Worm (Caenorhabditis elegans) whole organism, late embryonic: ENCODE data around the gene F44E5.1.
A peak's percentile ranks its signal among the peaks of the same experiment; 100 is the strongest.

Experiments used
- K02D7.2 ChIP-seq: sonication (generic microtip); optimal IDR thresholded peaks from 2 replicates; lab custom pipeline; 2017; ENCODE audit warnings: mild to moderate bottlenecking, missing genetic modification characterization, missing compliant biosample characterization
- K09A11.1 ChIP-seq: sonication (generic microtip); optimal IDR thresholded peaks from 2 replicates; lab custom pipeline; 2017; ENCODE audit warnings: antibody characterized with exemption, mild to moderate bottlenecking, missing genetic modification characterization, missing compliant biosample characterization; ENCODE audit not compliant: insufficient read depth
- ahr-1 ChIP-seq: sonication (generic microtip); optimal IDR thresholded peaks from 2 replicates; lab custom pipeline; 2016; ENCODE audit warnings: missing genetic modification characterization, missing compliant biosample characterization
- ceh-18 ChIP-seq: sonication (generic microtip); optimal IDR thresholded peaks from 2 replicates; lab custom pipeline; 2016; ENCODE audit warnings: missing genetic modification characterization, missing compliant biosample characterization
- ceh-19 ChIP-seq: fragments of 200-800 bp; sonication (Bioruptor generic); optimal IDR thresholded peaks from 2 replicates; lab custom pipeline; 2018; ENCODE audit warnings: mild to moderate bottlenecking, missing genetic modification characterization, missing compliant biosample characterization
- ceh-2 ChIP-seq: sonication (generic microtip); optimal IDR thresholded peaks from 2 replicates; lab custom pipeline; 2016; ENCODE audit warnings: missing genotype, missing genetic modification characterization, missing compliant biosample characterization
- ceh-22 ChIP-seq: sonication (generic microtip); optimal IDR thresholded peaks from 2 replicates; lab custom pipeline; 2017; ENCODE audit warnings: missing biosample characterization, missing genetic modification characterization
- ceh-24 ChIP-seq: sonication (generic microtip); optimal IDR thresholded peaks from 2 replicates; lab custom pipeline; 2016; ENCODE audit warnings: mild to moderate bottlenecking, missing genetic modification characterization, missing compliant biosample characterization
- ceh-30 ChIP-seq: fragments of 150-350 bp; optimal IDR thresholded peaks from 2 replicates; lab custom pipeline; 2014; ENCODE audit warnings: missing biosample characterization, missing genetic modification characterization
- ceh-31 ChIP-seq: sonication (generic microtip); optimal IDR thresholded peaks from 2 replicates; lab custom pipeline; 2016; ENCODE audit warnings: missing genetic modification characterization, missing compliant biosample characterization
- ceh-34 ChIP-seq: sonication (generic microtip); optimal IDR thresholded peaks from 2 replicates; lab custom pipeline; 2016; ENCODE audit warnings: mild to moderate bottlenecking, missing genetic modification characterization, missing compliant biosample characterization
- che-1 ChIP-seq: sonication (generic microtip); optimal IDR thresholded peaks from 2 replicates; lab custom pipeline; 2016; ENCODE audit warnings: mild to moderate bottlenecking, missing genetic modification characterization, missing compliant biosample characterization
- dmd-4 ChIP-seq: sonication (generic microtip); optimal IDR thresholded peaks from 2 replicates; lab custom pipeline; 2016; ENCODE audit warnings: borderline replicate concordance, missing genetic modification characterization, missing compliant biosample characterization
- dve-1 ChIP-seq: sonication (generic microtip); optimal IDR thresholded peaks from 2 replicates; lab custom pipeline; 2017; ENCODE audit warnings: antibody characterized with exemption, mild to moderate bottlenecking, missing genetic modification characterization, missing compliant biosample characterization
- elt-2 ChIP-seq: sonication (generic microtip); optimal IDR thresholded peaks from 2 replicates; lab custom pipeline; 2016; ENCODE audit warnings: missing genetic modification reagents, missing genetic modification characterization, missing compliant biosample characterization
- elt-4 ChIP-seq: sonication (generic microtip); optimal IDR thresholded peaks from 2 replicates; lab custom pipeline; 2016; ENCODE audit warnings: missing genetic modification characterization, missing compliant biosample characterization
- ets-4 ChIP-seq: sonication (generic microtip); optimal IDR thresholded peaks from 2 replicates; lab custom pipeline; 2016; ENCODE audit warnings: missing genetic modification characterization, missing compliant biosample characterization
- eyg-1 ChIP-seq: sonication (generic microtip); optimal IDR thresholded peaks from 2 replicates; lab custom pipeline; 2016; ENCODE audit warnings: missing genotype, missing genetic modification characterization, missing compliant biosample characterization
- fax-1 ChIP-seq: sonication (generic microtip); optimal IDR thresholded peaks from 2 replicates; lab custom pipeline; 2016; ENCODE audit warnings: missing genotype, missing genetic modification characterization, missing compliant biosample characterization
- fkh-10 ChIP-seq: fragments of 150-350 bp; optimal IDR thresholded peaks from 2 replicates; lab custom pipeline; 2014; ENCODE audit warnings: missing biosample characterization, missing genetic modification reagents, missing genetic modification characterization
- hlh-30 ChIP-seq: sonication (generic microtip); optimal IDR thresholded peaks from 2 replicates; lab custom pipeline; 2017; ENCODE audit warnings: antibody characterized with exemption, missing genetic modification characterization, missing compliant biosample characterization; ENCODE audit not compliant: insufficient read depth
- hlh-6 ChIP-seq: sonication (generic microtip); optimal IDR thresholded peaks from 2 replicates; lab custom pipeline; 2016; ENCODE audit warnings: missing genotype, missing genetic modification characterization, missing compliant biosample characterization
- lim-6 ChIP-seq: sonication (generic microtip); optimal IDR thresholded peaks from 2 replicates; lab custom pipeline; 2016; ENCODE audit warnings: missing genetic modification characterization, missing compliant biosample characterization
- madf-2 ChIP-seq: sonication (generic microtip); optimal IDR thresholded peaks from 2 replicates; lab custom pipeline; 2017; ENCODE audit warnings: missing genetic modification characterization, missing compliant biosample characterization
- mec-3 ChIP-seq: sonication (generic microtip); optimal IDR thresholded peaks from 2 replicates; lab custom pipeline; 2016; ENCODE audit warnings: borderline replicate concordance, missing genetic modification characterization, missing compliant biosample characterization
- nfya-1 ChIP-seq: sonication (generic microtip); optimal IDR thresholded peaks from 2 replicates; lab custom pipeline; 2017; ENCODE audit warnings: missing genetic modification characterization, mild to moderate bottlenecking, missing compliant biosample characterization, antibody characterized with exemption, moderate library complexity
- nhr-11 ChIP-seq: fragments of 150-350 bp; optimal IDR thresholded peaks from 2 replicates; lab custom pipeline; 2014; ENCODE audit warnings: missing biosample characterization, missing genetic modification characterization
- npax-4 ChIP-seq: sonication (generic microtip); optimal IDR thresholded peaks from 2 replicates; lab custom pipeline; 2016; ENCODE audit warnings: missing genetic modification characterization, missing compliant biosample characterization
- pag-3 ChIP-seq: sonication (generic microtip); optimal IDR thresholded peaks from 2 replicates; lab custom pipeline; 2016; ENCODE audit warnings: missing compliant biosample characterization, missing genetic modification characterization, borderline replicate concordance
- pat-9 ChIP-seq: fragments of 200-800 bp; sonication (Bioruptor generic); optimal IDR thresholded peaks from 2 replicates; lab custom pipeline; 2018; ENCODE audit warnings: mild to moderate bottlenecking, missing genetic modification characterization, moderate library complexity, missing compliant biosample characterization
- pax-1 ChIP-seq: fragments of 150-350 bp; optimal IDR thresholded peaks from 2 replicates; lab custom pipeline; 2014; ENCODE audit warnings: missing biosample characterization, missing genetic modification characterization
- pha-2 ChIP-seq: sonication (generic microtip); optimal IDR thresholded peaks from 2 replicates; lab custom pipeline; 2017; ENCODE audit warnings: mild to moderate bottlenecking, missing genetic modification characterization, missing compliant biosample characterization
- pqm-1 ChIP-seq: sonication (generic microtip); optimal IDR thresholded peaks from 2 replicates; lab custom pipeline; 2016; ENCODE audit warnings: missing genetic modification characterization, missing compliant biosample characterization
- ref-2 ChIP-seq: sonication (generic microtip); optimal IDR thresholded peaks from 2 replicates; lab custom pipeline; 2016; ENCODE audit warnings: missing genetic modification characterization, missing compliant biosample characterization
- rnt-1 ChIP-seq: sonication (generic microtip); optimal IDR thresholded peaks from 2 replicates; lab custom pipeline; 2016; ENCODE audit warnings: missing genetic modification characterization, missing compliant biosample characterization
- sdc-2 ChIP-seq: sonication (generic microtip); optimal IDR thresholded peaks from 2 replicates; lab custom pipeline; 2016; ENCODE audit warnings: missing genotype, missing genetic modification characterization, missing compliant biosample characterization
- sox-2 ChIP-seq: fragments of 200-800 bp; sonication (Bioruptor generic); IDR thresholded peaks from 2 replicates; pipeline ENCODE4 v1.3.6; 2022; ENCODE audit warnings: missing genetic modification reagents, missing genetic modification characterization, missing compliant biosample characterization
- syd-9 ChIP-seq: sonication (generic microtip); optimal IDR thresholded peaks from 2 replicates; lab custom pipeline; 2016; ENCODE audit warnings: mild to moderate bottlenecking, missing genetic modification characterization, moderate library complexity, missing compliant biosample characterization
- ttx-3 ChIP-seq: sonication (generic microtip); optimal IDR thresholded peaks from 2 replicates; lab custom pipeline; 2016; ENCODE audit warnings: missing genetic modification reagents, missing genetic modification characterization, missing compliant biosample characterization
- unc-3 ChIP-seq, 2 experiments: fragments of 200-800 bp in 1 of 2; sonication (Bioruptor generic) in 1 of 2; sonication (generic microtip) in 1 of 2; conservative IDR thresholded peaks in 1 of 2; optimal IDR thresholded peaks in 1 of 2; 2 replicates each; pipeline versions ENCODE4 v1.3.6 to Lab custom; 2016 to 2022; ENCODE audit warnings: missing compliant biosample characterization in 2 of 2, missing genetic modification characterization in 2 of 2, missing genetic modification reagents in 1 of 2
- unc-55 ChIP-seq: sonication (generic microtip); optimal IDR thresholded peaks from 2 replicates; lab custom pipeline; 2017; ENCODE audit warnings: missing biosample characterization, missing genetic modification reagents, missing genetic modification characterization
- zip-5 ChIP-seq: sonication (generic microtip); optimal IDR thresholded peaks from 2 replicates; lab custom pipeline; 2016; ENCODE audit warnings: missing genetic modification characterization, missing compliant biosample characterization
- ztf-16 ChIP-seq: sonication (generic microtip); optimal IDR thresholded peaks from 2 replicates; lab custom pipeline; 2017; ENCODE audit warnings: missing genetic modification characterization, missing compliant biosample characterization

Gene F44E5.1

ce11 chrII:11749490-11750172 is 24.7 kb downstream of the F44E5.1 start (continued):
- TF ChIP-seq fax-1 (tag; lab: Kevin White, UChicago) (peak; percentile 48), rnt-1 (tag; lab: Kevin White, UChicago) (peak; percentile 89), ztf-16 (peak; percentile 55), K02D7.2 (tag; lab: Kevin White, UChicago) (no peak), unc-3 (GFP tag; conservative IDR thresholded peaks at IDR 0.05; lab: Robert Waterston, UW) (no peak), unc-3 (tag; optimal IDR thresholded peaks at IDR 0.05; lab: Kevin White, UChicago) (peak; percentile 70), ref-2 (tag; lab: Kevin White, UChicago) (peak; percentile 89), pqm-1 (tag; lab: Kevin White, UChicago) (peak; percentile 28), elt-2 (peak; percentile 35), elt-4 (tag; lab: Kevin White, UChicago) (peak; percentile 79), ceh-24 (no peak), ceh-31 (tag; lab: Kevin White, UChicago) (peak; percentile 94), ceh-2 (tag; lab: Kevin White, UChicago) (peak; percentile 55), ceh-19 (GFP tag; lab: Kevin White, UChicago) (peak; percentile 68), eyg-1 (tag; lab: Kevin White, UChicago) (peak; percentile 37), pha-2 (tag; lab: Kevin White, UChicago) (peak; percentile 61), che-1 (tag; lab: Kevin White, UChicago) (peak; percentile 4), K09A11.1 (tag; lab: Kevin White, UChicago) (no peak)

- no peak for TF ChIP-seq hlh-6 (tag; lab: Kevin White, UChicago)
- TF ChIP-seq, all 69 proteins: peak for 0
These were observed 25.9 kb downstream of the F44E5.1 start, which contains the start of the genes F44E5.17 and gpb-1 for ce11 chrII:11748494-11748893. Gene F44E5.17 (minus strand): TSS chrII:11748594. Gene gpb-1 (minus strand): TSS chrII:11748611.

ce11 chrII:11747889-11748288 is 26.5 kb downstream of the F44E5.1 start:
- no peak for TF ChIP-seq sox-2
- peak; percentile 18 for TF ChIP-seq nfya-1

ce11 chrII:11746782-11747288 is 27.5 kb downstream of the F44E5.1 start:
- peak; percentile 48 for TF ChIP-seq dmd-4
- TF ChIP-seq ceh-22 (tag; lab: Kevin White, UChicago), result no peak
- TF ChIP-seq ztf-16, result no peak
- peak; percentile 79 for TF ChIP-seq syd-9 (tag; lab: Kevin White, UChicago)
- TF ChIP-seq ceh-30, result no peak
- peak; percentile 71 for TF ChIP-seq ceh-34 (tag; lab: Kevin White, UChicago)
- TF ChIP-seq mec-3 (tag; lab: Kevin White, UChicago), result no peak
- peak; percentile 24 for TF ChIP-seq madf-2 (tag; lab: Kevin White, UChicago)
- TF ChIP-seq hlh-30 (tag; lab: Kevin White, UChicago), result peak; percentile 64
- TF ChIP-seq ceh-18 (tag; lab: Kevin White, UChicago), result peak; percentile 91
- peak; percentile 20 for TF ChIP-seq che-1 (tag; lab: Kevin White, UChicago)
- TF ChIP-seq pag-3 (tag; lab: Kevin White, UChicago), result no peak
- no peak for TF ChIP-seq unc-3 (GFP tag; conservative IDR thresholded peaks at IDR 0.05; lab: Robert Waterston, UW)
- peak; percentile 56 for TF ChIP-seq unc-3 (tag; optimal IDR thresholded peaks at IDR 0.05; lab: Kevin White, UChicago)
- no peak for TF ChIP-seq elt-2
- no peak for TF ChIP-seq pha-2 (tag; lab: Kevin White, UChicago)
- TF ChIP-seq ttx-3 (tag; lab: Kevin White, UChicago), result peak; percentile 20
- TF ChIP-seq ceh-2 (tag; lab: Kevin White, UChicago), result peak; percentile 16
- no peak for TF ChIP-seq npax-4 (tag; lab: Kevin White, UChicago)
- TF ChIP-seq pax-1 (tag; lab: Kevin White, UChicago), result no peak
- peak; percentile 70 for TF ChIP-seq sdc-2 (tag; lab: Kevin White, UChicago)
- TF ChIP-seq pat-9 (tag; lab: Kevin White, UChicago), result no peak
- no peak for TF ChIP-seq nhr-11 (tag; lab: Kevin White, UChicago)
- peak; percentile 74 for TF ChIP-seq ceh-19 (GFP tag; lab: Kevin White, UChicago)
- TF ChIP-seq dve-1, result peak; percentile 11
- peak; percentile 85 for TF ChIP-seq unc-55 (GFP tag; lab: Kevin White, UChicago)
- no peak for TF ChIP-seq pqm-1 (tag; lab: Kevin White, UChicago)
- TF ChIP-seq zip-5 (tag; lab: Kevin White, UChicago), result no peak
- peak; percentile 35 for TF ChIP-seq ahr-1 (tag; lab: Kevin White, UChicago)
- TF ChIP-seq fkh-10, result no peak
- peak; percentile 44 for TF ChIP-seq ets-4
- TF ChIP-seq lim-6 (tag; lab: Kevin White, UChicago), result peak; percentile 30
